Worm (Caenorhabditis elegans) whole organism, dauer: Measurements from ENCODE around the gene K09F6.7.
"Not testable (repeated sequence)": the region's sequence is repeated elsewhere in the genome, so short reads cannot be mapped to it uniquely, and the experiment has no call there.

Experiments
- unc-62 ChIP-seq: sonication (generic microtip); optimal IDR thresholded peaks from 2 replicates; lab custom pipeline; 2017; ENCODE audit warnings: missing biosample characterization, missing genetic modification reagents, missing genetic modification characterization

K09F6.7 gene

ce11 chrII:2300861-2301260 is 8.9 kb upstream of the K09F6.7 start, which contains the start of gene B0281.5:
Gene B0281.5, minus strand, starts transcription at chrII:2300961.
- TF ChIP-seq unc-62 (GFP tag; lab: Kevin White, UChicago) = no peak

- no peak for TF ChIP-seq unc-62 (GFP tag; lab: Kevin White, UChicago)
Measured at ce11 chrII:2298742-2299141, 6.8 kb upstream of the K09F6.7 start, which contains the start of gene B0281.4. Gene B0281.4, minus strand, starts transcription at chrII:2298842.

- no peak for TF ChIP-seq unc-62 (GFP tag; lab: Kevin White, UChicago)
Measured at ce11 chrII:2295817-2296315, 3.9 kb upstream of the K09F6.7 start, which contains the start of gene fbxc-25. Gene fbxc-25, minus strand, starts transcription at chrII:2296265.

- no peak for TF ChIP-seq unc-62 (GFP tag; lab: Kevin White, UChicago)
Measured at ce11 chrII:2292549-2292948, 622 bp upstream of the K09F6.7 start.

ce11 chrII:2289441-2289840 is 2.5 kb downstream of the K09F6.7 start:
- TF ChIP-seq unc-62 (GFP tag; lab: Kevin White, UChicago) = no peak

ce11 chrII:2288798-2289197 is 3.1 kb downstream of the K09F6.7 start, which contains the start of the genes K09F6.10 and K09F6.13:
Gene K09F6.10, minus strand, starts transcription at chrII:2288883.
Gene K09F6.13, plus strand, starts transcription at chrII:2289114.
- TF ChIP-seq unc-62 (GFP tag; lab: Kevin White, UChicago) = no peak

ce11 chrII:2284703-2285102 is 7.2 kb downstream of the K09F6.7 start:
- TF ChIP-seq unc-62 (GFP tag; lab: Kevin White, UChicago) = no peak

ce11 chrII:2282599-2282998 is 9.3 kb downstream of the K09F6.7 start, which contains the start of gene K09F6.9:
Gene K09F6.9, minus strand, starts transcription at chrII:2282699.
- not testable (repeated sequence) for TF ChIP-seq unc-62 (GFP tag; lab: Kevin White, UChicago)

- no peak for TF ChIP-seq unc-62 (GFP tag; lab: Kevin White, UChicago)
Measured at ce11 chrII:2279839-2280238, 12.1 kb downstream of the K09F6.7 start, which contains the start of gene K09F6.11. Gene K09F6.11, plus strand, starts transcription at chrII:2280139.

- TF ChIP-seq unc-62 (GFP tag; lab: Kevin White, UChicago) = no peak
Measured at ce11 chrII:2279263-2279662, 12.7 kb downstream of the K09F6.7 start, which contains the start of gene K09F6.6. Gene K09F6.6, minus strand, starts transcription at chrII:2279305.

- no peak for TF ChIP-seq unc-62 (GFP tag; lab: Kevin White, UChicago)
Measured at ce11 chrII:2277418-2277817, 14.5 kb downstream of the K09F6.7 start, which contains the start of gene K09F6.15. Gene K09F6.15, minus strand, starts transcription at chrII:2277518.

- no peak for TF ChIP-seq unc-62 (GFP tag; lab: Kevin White, UChicago)
Measured at ce11 chrII:2273750-2274149, 18.2 kb downstream of the K09F6.7 start.

- TF ChIP-seq unc-62 (GFP tag; lab: Kevin White, UChicago) = not testable (repeated sequence)
Measured at ce11 chrII:2254861-2255260, 37.1 kb downstream of the K09F6.7 start, which contains the start of gene K09F6.3. Gene K09F6.3, plus strand, starts transcription at chrII:2255161.

- TF ChIP-seq unc-62 (GFP tag; lab: Kevin White, UChicago) = no peak
Measured at ce11 chrII:2253676-2254075, 38.3 kb downstream of the K09F6.7 start.

- TF ChIP-seq unc-62 (GFP tag; lab: Kevin White, UChicago) = no peak
Measured at ce11 chrII:2251617-2252016, 40.3 kb downstream of the K09F6.7 start.

ce11 chrII:2243342-2243741 is 48.6 kb downstream of the K09F6.7 start, which contains the start of gene F54A3.2:
Gene F54A3.2, plus strand, starts transcription at chrII:2243642.
- TF ChIP-seq unc-62 (GFP tag; lab: Kevin White, UChicago) = no peak
